Fruit fly (Drosophila melanogaster) ovary, adult (tissue): Measurements from ENCODE around the gene Exo84.
A peak's percentile ranks its signal among the peaks of the same experiment; 100 is the strongest.

Experiments used
- CG17801 ChIP-seq: fragments of 200-800 bp; optimal IDR thresholded peaks from 2 replicates; lab custom pipeline; 2019; ENCODE audit warnings: missing biosample characterization, mild to moderate bottlenecking, missing genetic modification characterization, moderate library complexity; ENCODE audit not compliant: partially characterized antibody

Gene Exo84

DNA sequence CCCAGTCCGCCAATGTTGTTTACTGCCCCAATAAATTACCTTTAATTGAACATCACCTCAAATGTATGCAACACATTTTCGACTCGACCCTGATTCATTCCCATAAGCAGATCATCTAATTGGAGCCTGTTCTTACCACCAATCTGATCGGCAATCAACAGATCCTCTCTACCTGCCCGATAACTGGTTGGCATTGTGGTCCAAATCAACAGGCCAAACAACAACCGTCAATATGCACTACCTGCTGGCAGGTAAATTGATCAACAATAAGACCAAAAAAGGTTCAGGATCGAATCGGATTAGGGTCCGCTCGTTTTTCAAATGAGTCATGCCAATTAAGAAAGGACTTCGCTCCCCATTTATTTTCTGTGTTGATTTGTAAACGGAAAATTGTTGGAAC lies 28.8 kb downstream of the Exo84 start:
- TF ChIP-seq CG17801 (GFP tag; lab: Kevin White, UChicago) = no peak

DNA sequence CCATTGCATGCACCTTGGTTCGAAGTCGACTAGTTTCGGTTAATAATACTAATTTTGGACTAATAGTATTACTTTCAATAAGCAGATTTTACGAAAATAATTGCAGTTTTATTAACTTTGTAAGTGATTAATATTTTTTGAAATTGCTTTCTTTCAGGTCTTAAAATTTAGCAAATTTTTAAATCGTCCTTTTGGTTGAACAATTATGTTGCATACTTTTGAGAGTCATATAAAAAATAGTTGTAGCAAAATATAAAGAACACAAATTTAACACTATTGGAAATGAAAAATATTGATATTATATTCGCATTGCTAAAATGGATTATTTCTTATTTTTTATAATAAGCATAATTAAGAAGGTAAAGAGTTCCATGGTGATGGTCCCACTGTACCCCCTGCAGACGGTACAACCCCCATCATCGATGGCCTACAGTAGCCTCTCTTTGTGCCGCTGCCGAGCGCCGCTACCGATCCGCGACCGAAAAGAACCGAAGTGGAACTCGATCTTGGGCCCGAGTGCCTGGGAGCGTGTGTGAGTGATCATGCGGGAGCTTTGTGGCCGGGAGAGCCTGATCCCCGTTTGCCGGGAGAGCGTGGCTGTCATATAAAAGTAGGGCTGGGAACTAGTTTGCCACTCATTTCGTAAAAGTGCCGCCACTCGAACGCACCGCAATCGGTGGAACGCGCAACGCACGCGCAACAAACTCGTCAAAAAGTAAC lies 30.7 kb downstream of the Exo84 start:
- TF ChIP-seq CG17801 (GFP tag; lab: Kevin White, UChicago) = peak; percentile 5

DNA sequence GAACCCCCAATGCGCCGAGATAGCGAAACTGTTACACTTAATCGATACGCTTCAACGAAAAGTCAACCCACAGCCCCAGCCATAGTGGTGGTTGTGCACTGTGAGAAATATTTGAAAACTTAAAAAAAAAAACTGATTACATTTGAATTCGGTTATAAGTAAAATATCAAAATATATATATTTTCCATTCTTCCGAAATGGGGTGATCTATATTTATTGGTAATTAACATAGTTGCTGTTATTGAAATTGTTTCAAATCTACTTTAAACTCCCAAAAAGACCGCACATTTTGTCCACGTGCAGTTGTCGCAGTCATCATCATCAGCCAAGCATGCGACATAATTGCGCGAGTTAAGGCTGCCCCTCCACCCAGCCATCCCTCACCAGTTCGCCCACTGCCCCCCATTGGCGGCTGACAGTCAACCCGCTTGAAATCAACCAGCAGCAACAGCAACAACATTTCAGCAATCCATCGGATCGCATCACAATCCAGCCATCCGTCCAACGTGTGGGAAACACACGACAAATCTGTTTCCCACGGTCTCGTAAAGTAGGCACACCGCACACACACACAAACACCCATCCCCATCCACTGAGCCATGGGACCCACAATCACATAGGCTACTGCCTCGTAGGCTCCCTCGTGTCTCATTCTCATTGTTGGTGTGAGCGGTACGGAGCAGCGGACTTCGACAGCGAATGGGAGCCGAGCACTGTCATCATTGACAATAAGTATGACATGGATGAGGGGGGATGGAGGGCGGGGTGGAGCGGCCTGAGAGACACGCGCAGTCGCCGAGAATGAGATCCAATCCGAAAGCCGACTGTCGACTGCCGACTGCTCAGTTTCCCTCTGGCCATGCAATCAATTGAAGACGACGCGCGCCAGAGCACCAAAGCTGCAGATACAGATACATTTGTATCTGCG lies 31.5 kb downstream of the Exo84 start:
- TF ChIP-seq CG17801 (GFP tag; lab: Kevin White, UChicago) = no peak

DNA sequence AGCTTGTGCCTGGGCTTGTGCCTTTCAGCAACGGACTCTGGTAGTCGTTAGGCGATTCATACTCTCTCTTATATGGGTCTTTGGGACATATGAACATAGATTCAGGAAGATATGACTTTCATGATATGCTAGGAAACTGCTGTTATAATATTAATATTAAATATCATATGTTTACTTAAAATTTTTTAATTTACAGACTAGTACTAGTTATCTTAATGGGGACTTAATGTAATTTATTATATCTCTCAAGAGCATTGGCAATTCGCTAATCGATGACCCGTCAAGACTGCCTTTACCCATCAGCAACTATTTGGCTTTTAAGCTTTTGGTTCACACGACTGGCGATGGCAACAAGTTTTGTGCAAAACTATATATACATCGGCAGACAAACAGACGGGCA lies 32.8 kb downstream of the Exo84 start:
- no peak for TF ChIP-seq CG17801 (GFP tag; lab: Kevin White, UChicago)

DNA sequence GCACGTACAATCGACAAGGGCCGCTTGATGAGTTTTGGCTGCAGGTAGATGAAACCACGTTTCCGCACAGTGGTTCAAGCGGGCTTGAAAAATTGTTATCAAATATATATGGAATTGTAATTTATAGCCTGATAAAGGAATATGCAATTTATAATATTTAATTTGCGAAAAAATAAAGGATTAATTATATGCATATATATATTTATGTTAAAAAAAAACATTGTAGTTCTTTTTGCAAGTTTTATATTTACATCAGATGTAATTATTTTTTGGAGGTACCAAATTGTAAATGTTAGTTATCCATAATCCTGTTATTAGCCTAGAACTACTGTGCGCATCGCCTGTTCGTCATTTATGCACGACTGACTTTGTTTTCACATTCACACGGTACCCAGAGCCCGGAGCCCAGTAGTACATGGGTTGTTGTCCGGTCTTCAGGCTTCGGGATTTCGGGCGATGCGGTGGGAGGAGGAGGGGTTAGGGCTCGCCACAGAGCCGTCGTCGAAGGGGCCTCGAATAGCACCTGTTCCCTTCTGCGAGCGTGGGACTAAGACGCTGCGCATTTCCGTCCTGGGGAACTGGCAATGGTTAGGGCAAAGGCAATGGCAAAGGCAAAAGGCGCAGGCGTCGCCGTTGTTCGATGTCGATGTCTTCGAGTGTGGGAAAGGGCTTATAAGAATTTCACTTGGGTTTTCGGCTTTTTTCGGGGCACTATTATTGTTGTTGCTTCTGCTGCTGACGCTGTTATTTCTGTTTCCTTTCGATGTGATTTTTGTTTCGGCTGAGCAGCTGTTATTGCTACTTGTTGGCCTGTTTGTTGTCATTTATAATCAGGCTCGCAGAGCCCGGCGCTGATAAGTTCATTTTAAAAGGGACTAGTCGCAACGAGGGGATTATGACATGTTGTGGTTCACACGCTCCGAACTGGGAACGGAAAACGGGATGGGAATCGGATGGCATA lies 34.0 kb downstream of the Exo84 start:
- no peak for TF ChIP-seq CG17801 (GFP tag; lab: Kevin White, UChicago)

DNA sequence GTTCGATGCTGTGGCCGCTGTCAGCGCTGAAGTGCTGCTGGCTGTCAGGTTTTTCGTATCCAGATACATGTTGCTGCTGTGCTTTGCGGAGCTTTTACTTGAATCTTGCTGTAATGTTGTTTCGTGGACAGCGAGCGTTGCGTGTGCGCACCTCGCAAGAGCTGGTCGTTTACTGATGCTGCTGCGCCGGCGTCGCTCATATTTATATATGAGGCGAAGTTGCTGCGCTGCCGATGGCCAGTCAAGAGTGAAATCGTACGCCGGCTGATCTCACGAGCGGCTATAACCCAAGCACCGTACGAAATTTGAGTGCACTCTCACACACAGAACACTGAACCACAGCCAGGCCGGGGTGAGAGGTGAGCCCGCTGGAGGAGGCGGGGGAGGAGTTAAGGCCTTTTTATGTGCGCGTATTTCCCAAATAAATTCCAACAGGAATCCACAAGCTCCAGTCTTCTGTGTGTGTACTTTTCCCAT lies 34.7 kb downstream of the Exo84 start:
- no peak for TF ChIP-seq CG17801 (GFP tag; lab: Kevin White, UChicago)

DNA sequence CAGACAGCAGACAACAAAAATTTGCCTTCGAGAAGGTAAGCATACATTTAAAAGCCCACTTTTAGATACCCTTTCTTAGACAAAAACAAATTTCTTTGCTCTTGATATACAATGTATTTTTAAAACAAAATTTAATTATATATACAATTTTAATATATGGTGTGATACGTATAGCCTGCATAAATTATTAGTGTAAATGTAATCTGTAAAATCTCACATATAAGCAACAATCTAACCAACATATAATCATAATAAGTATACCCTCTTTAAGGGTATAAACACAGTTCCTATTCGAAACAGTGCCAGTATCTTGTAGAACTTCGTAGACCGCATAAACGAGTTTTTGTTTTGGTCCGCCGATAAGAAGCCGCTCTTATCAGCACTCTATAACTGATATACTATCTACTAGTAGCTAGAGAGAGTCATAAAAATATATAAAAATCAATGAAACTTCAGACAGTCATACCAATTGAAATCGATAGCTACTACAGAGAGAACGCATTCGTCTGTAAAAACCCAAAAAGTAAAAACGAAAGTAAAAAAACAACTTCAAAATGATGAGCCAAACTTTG lies 37.7 kb downstream of the Exo84 start, which contains the start of gene Kaz-m1:
Gene Kaz-m1 (plus strand): TSS at position 460 of the 572 bp plus-strand sequence.
- no peak for TF ChIP-seq CG17801 (GFP tag; lab: Kevin White, UChicago)

DNA sequence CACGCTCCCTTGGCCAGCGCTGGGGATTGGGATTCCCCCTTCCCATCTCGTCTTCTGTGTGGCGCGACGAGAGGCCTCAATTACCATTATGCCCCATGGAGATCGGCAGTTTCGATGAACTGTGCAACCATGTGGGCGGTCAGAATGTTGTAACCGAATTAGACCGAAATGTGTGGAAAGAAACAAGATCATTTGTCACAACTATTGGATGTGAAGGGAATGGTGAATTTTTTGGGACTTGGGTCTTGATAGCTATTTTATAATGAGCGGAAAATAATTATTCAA lies 38.5 kb downstream of the Exo84 start:
- no peak for TF ChIP-seq CG17801 (GFP tag; lab: Kevin White, UChicago)

DNA sequence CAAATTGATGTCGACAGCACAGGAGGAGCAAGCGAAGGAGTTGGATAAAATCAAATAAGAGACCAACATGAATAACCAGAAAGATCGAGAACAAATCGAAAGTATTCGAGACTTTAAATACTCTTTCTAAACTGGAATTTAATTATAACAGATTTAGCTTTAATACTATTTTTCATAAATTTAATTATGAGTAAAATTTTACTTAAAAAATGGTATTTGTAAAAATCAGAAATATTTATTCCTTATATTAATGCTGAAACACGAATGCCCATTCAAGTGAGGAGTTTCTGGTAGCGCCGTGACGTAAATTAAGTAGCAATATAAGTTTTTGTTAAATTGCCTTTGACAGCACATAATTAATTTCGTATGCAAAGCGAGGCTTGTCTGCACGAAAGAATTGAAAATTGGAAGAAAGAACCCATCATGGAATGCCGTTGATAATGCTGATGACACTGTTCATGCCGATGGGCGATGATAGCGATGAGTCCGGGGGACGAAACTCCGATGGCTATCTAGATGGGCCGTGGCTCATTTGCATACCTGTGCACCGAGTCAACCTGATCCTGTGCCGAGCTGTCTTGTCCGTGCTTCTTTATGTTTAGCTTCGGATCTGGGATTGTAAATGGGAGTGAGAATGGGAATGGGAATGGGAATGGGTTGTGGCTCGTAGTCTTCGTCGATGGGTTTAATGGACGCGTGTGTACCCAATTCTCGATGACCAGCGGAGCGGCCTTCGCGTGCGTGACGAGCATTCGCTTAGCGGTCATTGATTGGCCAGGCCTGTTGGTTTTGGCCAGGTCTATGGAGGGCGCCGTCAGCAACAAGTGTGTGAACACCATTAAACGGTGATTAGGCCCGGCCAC lies 39.0 kb downstream of the Exo84 start:
- no peak for TF ChIP-seq CG17801 (GFP tag; lab: Kevin White, UChicago)

DNA sequence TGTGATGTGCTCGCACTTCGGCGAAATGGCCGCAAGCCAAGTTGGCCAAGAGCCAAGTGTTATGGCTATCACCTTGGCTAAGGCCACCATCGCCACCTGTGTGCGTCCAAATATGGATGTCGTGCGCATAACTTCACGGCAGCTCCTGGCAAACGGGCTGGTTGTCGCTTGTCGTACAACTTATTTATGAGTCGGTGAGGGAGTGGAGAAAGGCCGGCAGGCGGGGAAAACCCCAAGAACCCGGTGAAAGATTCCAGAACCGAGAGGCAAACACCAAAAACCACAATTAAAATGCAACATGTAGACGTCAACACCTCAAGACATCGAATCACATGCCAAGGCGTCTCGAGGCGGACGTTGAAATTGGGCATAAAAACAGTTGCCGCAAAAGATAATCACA lies 39.8 kb downstream of the Exo84 start:
- no peak for TF ChIP-seq CG17801 (GFP tag; lab: Kevin White, UChicago)

DNA sequence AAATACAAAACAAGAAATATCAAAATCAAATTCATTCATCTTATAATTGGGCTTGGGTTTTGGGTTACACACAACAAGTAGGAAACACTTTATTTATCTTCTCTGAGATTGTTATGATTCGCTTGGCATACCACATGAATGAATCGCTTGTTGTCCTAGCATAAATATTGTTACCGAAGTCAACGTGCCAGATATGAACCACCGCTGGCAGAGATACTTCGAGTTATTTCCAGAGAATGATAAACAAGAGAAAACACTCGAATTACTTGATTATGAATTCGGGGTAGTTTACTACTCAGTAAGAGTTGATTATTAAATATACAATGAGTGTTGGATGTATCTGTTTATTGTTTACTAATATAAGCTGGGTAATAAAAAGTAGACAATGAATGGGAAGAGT lies 40.5 kb downstream of the Exo84 start:
- no peak for TF ChIP-seq CG17801 (GFP tag; lab: Kevin White, UChicago)

DNA sequence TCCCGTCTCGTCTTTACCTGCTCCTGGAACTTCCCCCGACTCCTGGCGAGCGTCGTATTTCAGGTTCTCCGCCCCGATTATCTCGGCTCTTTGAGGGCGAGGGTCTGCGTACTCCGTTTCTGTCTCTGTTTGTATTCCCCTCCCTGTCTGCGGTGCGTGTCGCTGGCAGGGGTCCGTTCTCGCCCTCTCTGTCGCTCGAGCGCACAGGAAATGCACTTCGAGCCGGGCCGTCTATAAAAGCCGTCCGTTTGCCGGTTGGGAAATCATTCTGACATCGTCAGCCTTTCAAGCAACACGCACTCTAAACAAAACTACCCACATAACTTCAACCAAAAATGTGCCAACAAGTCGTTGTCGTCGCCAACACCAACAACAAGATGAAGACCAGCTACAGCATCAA lies 41.4 kb downstream of the Exo84 start:
- no peak for TF ChIP-seq CG17801 (GFP tag; lab: Kevin White, UChicago)

DNA sequence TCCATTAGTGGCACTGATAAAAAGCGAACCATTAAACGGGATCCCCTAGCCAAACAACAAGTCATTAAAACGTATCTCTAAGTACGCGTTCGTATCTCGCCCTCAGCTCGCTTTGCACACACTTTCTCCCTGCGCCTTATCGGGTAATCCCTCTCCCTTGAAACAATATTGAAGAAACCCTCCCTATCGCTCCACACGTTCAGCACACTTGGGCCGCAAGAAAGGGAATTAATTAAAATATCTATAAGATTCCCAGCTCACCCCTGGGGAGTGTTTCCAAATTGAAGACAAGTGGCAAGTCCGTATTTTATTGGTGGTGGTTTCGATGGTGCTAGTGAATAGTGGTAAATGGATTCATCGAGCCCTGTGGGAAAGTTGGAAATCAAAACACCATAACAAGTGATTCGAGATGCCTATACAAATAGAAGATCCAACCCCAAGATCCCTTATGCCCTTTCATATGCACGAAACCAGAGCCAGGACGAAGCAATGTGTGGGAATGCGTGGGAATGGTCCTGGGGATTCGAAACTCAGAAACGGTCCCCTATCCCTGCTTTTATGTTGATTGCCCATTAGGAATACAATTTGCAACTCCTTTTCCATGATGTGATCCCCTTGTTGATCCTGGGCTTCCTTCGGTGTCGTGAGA lies 42.2 kb downstream of the Exo84 start:
- no peak for TF ChIP-seq CG17801 (GFP tag; lab: Kevin White, UChicago)
